Worm (Caenorhabditis elegans) whole organism, L1 larva: ENCODE results near the gene prx-6.

ENCODE experiments used
- ceh-82 ChIP-seq, 3 experiments: fragments of 150-350 bp in 1 of 3; sonication (generic microtip) in 2 of 3; optimal IDR thresholded peaks; 2 replicates each; lab custom pipeline; 2014 to 2017; ENCODE audit warnings: missing biosample characterization in 3 of 3, missing genetic modification characterization in 3 of 3
- hlh-17 ChIP-seq: fragments of 200-800 bp; sonication (Bioruptor generic); optimal IDR thresholded peaks from 2 replicates; lab custom pipeline; 2018; ENCODE audit warnings: missing genetic modification characterization, mild to moderate bottlenecking, missing compliant biosample characterization, moderate library complexity, borderline replicate concordance
- nhr-76 ChIP-seq: sonication (generic microtip); optimal IDR thresholded peaks from 2 replicates; lab custom pipeline; 2017; ENCODE audit warnings: missing biosample characterization, missing genetic modification characterization
- unc-62 ChIP-seq: fragments of 150-350 bp; optimal IDR thresholded peaks from 2 replicates; lab custom pipeline; 2014; ENCODE audit warnings: missing biosample characterization, missing genetic modification reagents, missing genetic modification characterization

DNA sequence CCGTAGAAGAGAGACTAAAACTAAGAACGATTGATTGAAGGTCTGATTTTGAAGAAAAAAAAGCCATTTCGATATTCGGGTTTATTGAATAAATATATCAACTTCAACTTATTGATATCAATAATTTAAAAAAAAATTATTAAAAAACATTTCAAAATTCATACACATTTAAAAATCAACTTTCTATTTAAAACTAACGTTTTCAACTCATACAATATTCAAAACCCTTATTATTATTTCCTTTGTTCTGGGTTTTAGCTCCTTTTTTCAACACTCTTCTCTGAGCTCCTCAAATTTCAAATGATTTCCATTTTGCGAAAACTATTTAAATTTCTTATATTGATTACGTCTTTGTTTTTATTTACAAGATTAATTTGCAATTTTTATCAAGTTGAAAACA is 25.4 kb upstream of the prx-6 start, which contains the start of gene C18G1.7:
- TF ChIP-seq hlh-17 (GFP tag; lab: Kevin White, UChicago) (no peak), ceh-82 (tag; optimal IDR thresholded peaks at IDR 0.05; lab: Kevin White, UChicago) (no peak), nhr-76 (tag; lab: Kevin White, UChicago) (no peak), unc-62 (GFP tag; lab: Kevin White, UChicago) (no peak)
